Fruit fly (Drosophila melanogaster) whole organism, prepupa: Measurements from ENCODE around the gene Bulli.

ENCODE experiments used
- CG10631 ChIP-seq: fragments of 200-800 bp; sonication (Bioruptor generic); optimal IDR thresholded peaks from 2 replicates; lab custom pipeline; 2016; ENCODE audit warnings: missing biosample characterization, missing genetic modification characterization
- CG10669 ChIP-seq: fragments of 200-800 bp; sonication (Bioruptor generic); optimal IDR thresholded peaks from 3 replicates; lab custom pipeline; 2018; ENCODE audit warnings: missing biosample characterization, mild to moderate bottlenecking, missing genetic modification characterization, moderate library complexity
- CG11294 ChIP-seq: fragments of 200-800 bp; sonication (Bioruptor generic); IDR thresholded peaks from 2 replicates; pipeline ENCODE4 v1.3.6; 2022; ENCODE audit warnings: missing biosample characterization, missing genetic modification characterization
- CG11762 ChIP-seq: fragments of 200-800 bp; sonication (Bioruptor generic); optimal IDR thresholded peaks from 3 replicates; lab custom pipeline; 2016; ENCODE audit warnings: missing biosample characterization, missing genetic modification characterization; ENCODE audit not compliant: insufficient read depth
- CG15336 ChIP-seq: fragments of 200-800 bp; sonication (Bioruptor generic); IDR thresholded peaks from 2 replicates; pipeline ENCODE4 v1.3.6; 2022; ENCODE audit warnings: missing biosample characterization, missing genetic modification characterization
- CG16779 ChIP-seq: fragments of 200-800 bp; sonication (Bioruptor generic); optimal IDR thresholded peaks from 3 replicates; lab custom pipeline; 2017; ENCODE audit warnings: missing biosample characterization, mild to moderate bottlenecking, missing genetic modification characterization
- CG31627 ChIP-seq: fragments of 200-800 bp; sonication (Bioruptor generic); optimal IDR thresholded peaks from 3 replicates; lab custom pipeline; 2016; ENCODE audit warnings: missing biosample characterization, missing genetic modification characterization
- CG32006 ChIP-seq: fragments of 200-800 bp; sonication (Bioruptor generic); optimal IDR thresholded peaks from 3 replicates; lab custom pipeline; 2017; ENCODE audit warnings: missing biosample characterization, mild to moderate bottlenecking, missing genetic modification characterization
- CG34406 ChIP-seq: fragments of 200-800 bp; sonication (Bioruptor generic); optimal IDR thresholded peaks from 3 replicates; lab custom pipeline; 2016; ENCODE audit warnings: missing biosample characterization, missing genetic modification characterization
- CG3919 ChIP-seq: fragments of 200-800 bp; sonication (Bioruptor generic); optimal IDR thresholded peaks from 3 replicates; lab custom pipeline; 2016; ENCODE audit warnings: missing biosample characterization, missing genetic modification characterization
- CG4318 ChIP-seq: fragments of 200-800 bp; sonication (Bioruptor generic); optimal IDR thresholded peaks from 3 replicates; lab custom pipeline; 2017; ENCODE audit warnings: missing biosample characterization, mild to moderate bottlenecking, missing genetic modification characterization
- CG6163 ChIP-seq: fragments of 200-800 bp; sonication (Bioruptor generic); IDR thresholded peaks from 3 replicates; pipeline ENCODE4 v1.3.6; 2022; ENCODE audit warnings: missing biosample characterization, missing genetic modification characterization
- CG6276 ChIP-seq: fragments of 200-800 bp; sonication (Bioruptor generic); optimal IDR thresholded peaks from 2 replicates; lab custom pipeline; 2017; ENCODE audit warnings: missing biosample characterization, mild to moderate bottlenecking, missing genetic modification characterization
- CG6792 ChIP-seq: fragments of 200-800 bp; sonication (Bioruptor generic); optimal IDR thresholded peaks from 3 replicates; lab custom pipeline; 2016; ENCODE audit warnings: missing biosample characterization, missing genetic modification characterization
- CG6808 ChIP-seq: fragments of 200-800 bp; sonication (Bioruptor generic); optimal IDR thresholded peaks from 3 replicates; lab custom pipeline; 2017; ENCODE audit warnings: missing biosample characterization, missing genetic modification characterization, mild to moderate bottlenecking, moderate library complexity, missing genetic modification reagents
- CG6854 ChIP-seq: fragments of 200-800 bp; sonication (Bioruptor generic); optimal IDR thresholded peaks from 2 replicates; lab custom pipeline; 2017; ENCODE audit warnings: missing biosample characterization, mild to moderate bottlenecking, missing genetic modification characterization
- CG7368 ChIP-seq: fragments of 200-800 bp; sonication (Bioruptor generic); optimal IDR thresholded peaks from 3 replicates; lab custom pipeline; 2016; ENCODE audit warnings: missing biosample characterization, missing genetic modification characterization
- CG8119 ChIP-seq: fragments of 200-800 bp; sonication (Bioruptor generic); IDR thresholded peaks from 3 replicates; pipeline ENCODE4 v1.3.6; 2022; ENCODE audit warnings: missing biosample characterization, missing genetic modification characterization
- CG8632 ChIP-seq: fragments of 200-800 bp; sonication (Bioruptor generic); optimal IDR thresholded peaks from 3 replicates; lab custom pipeline; 2016; ENCODE audit warnings: missing biosample characterization, missing genetic modification characterization
- CG9139 ChIP-seq: fragments of 200-800 bp; sonication (Bioruptor generic); optimal IDR thresholded peaks from 3 replicates; lab custom pipeline; 2017; ENCODE audit warnings: missing biosample characterization, mild to moderate bottlenecking, missing genetic modification characterization
- Eip75B ChIP-seq: fragments of 200-800 bp; sonication (Bioruptor generic); optimal IDR thresholded peaks from 3 replicates; lab custom pipeline; 2016; ENCODE audit warnings: missing biosample characterization, missing genetic modification characterization
- Eip78C ChIP-seq: fragments of 200-800 bp; sonication (Bioruptor generic); peaks from one replicate; lab custom pipeline; 2016; ENCODE audit warnings: missing biosample characterization, missing genetic modification characterization
- Eip93F ChIP-seq: fragments of 200-800 bp; sonication (Bioruptor generic); optimal IDR thresholded peaks from 2 replicates; lab custom pipeline; 2016; ENCODE audit warnings: missing biosample characterization, mild to moderate bottlenecking, missing genetic modification characterization
- Ets96B ChIP-seq: fragments of 200-800 bp; optimal IDR thresholded peaks from 2 replicates; lab custom pipeline; 2019; ENCODE audit warnings: missing biosample characterization, mild to moderate bottlenecking, missing genetic modification characterization, moderate library complexity
- Gug ChIP-seq: fragments of 200-800 bp; sonication (Bioruptor generic); IDR thresholded peaks from 2 replicates; pipeline ENCODE4 v1.3.6; 2022; ENCODE audit warnings: missing biosample characterization, missing genetic modification characterization
- Hr38 ChIP-seq: sonication (Bioruptor generic); optimal IDR thresholded peaks from 2 replicates; lab custom pipeline; 2016; ENCODE audit warnings: missing biosample characterization, missing genetic modification characterization
- Hr39 ChIP-seq: fragments of 200-800 bp; sonication (Bioruptor generic); optimal IDR thresholded peaks from 2 replicates; lab custom pipeline; 2016; ENCODE audit warnings: missing biosample characterization, missing genetic modification characterization
- Hr4 ChIP-seq: fragments of 200-800 bp; sonication (Bioruptor generic); optimal IDR thresholded peaks from 3 replicates; lab custom pipeline; 2016; ENCODE audit warnings: missing biosample characterization, missing genetic modification characterization
- Lpt ChIP-seq: fragments of 200-800 bp; sonication (Bioruptor generic); optimal IDR thresholded peaks from 3 replicates; lab custom pipeline; 2016; ENCODE audit warnings: missing biosample characterization, missing genetic modification characterization
- OdsH ChIP-seq: fragments of 200-800 bp; sonication (Bioruptor generic); optimal IDR thresholded peaks from 3 replicates; lab custom pipeline; 2016; ENCODE audit warnings: missing biosample characterization, missing genetic modification characterization
- Smox ChIP-seq: fragments of 200-800 bp; sonication (Bioruptor generic); optimal IDR thresholded peaks from 3 replicates; lab custom pipeline; 2016; ENCODE audit warnings: missing biosample characterization, missing genetic modification characterization
- Sox14 ChIP-seq: fragments of 200-800 bp; sonication (Bioruptor generic); optimal IDR thresholded peaks from 3 replicates; lab custom pipeline; 2016; ENCODE audit warnings: missing biosample characterization, missing genetic modification characterization
- Sox15 ChIP-seq: fragments of 200-800 bp; sonication (Bioruptor generic); optimal IDR thresholded peaks from 3 replicates; lab custom pipeline; 2016; ENCODE audit warnings: missing biosample characterization, missing genetic modification characterization
- cyc ChIP-seq: fragments of 200-800 bp; sonication (Bioruptor generic); optimal IDR thresholded peaks from 3 replicates; lab custom pipeline; 2016; ENCODE audit warnings: missing biosample characterization, missing genetic modification characterization
- dac ChIP-seq: fragments of 200-800 bp; sonication (Bioruptor generic); optimal IDR thresholded peaks from 2 replicates; lab custom pipeline; 2017; ENCODE audit warnings: missing biosample characterization, mild to moderate bottlenecking, missing genetic modification characterization
- dsx ChIP-seq: fragments of 200-800 bp; optimal IDR thresholded peaks from 3 replicates; lab custom pipeline; 2019; ENCODE audit warnings: missing biosample characterization, mild to moderate bottlenecking, missing genetic modification characterization, moderate library complexity; ENCODE audit not compliant: poor library complexity, severe bottlenecking
- eg ChIP-seq: fragments of 200-800 bp; sonication (Bioruptor generic); IDR thresholded peaks from 3 replicates; pipeline ENCODE4 v1.3.6; 2022; ENCODE audit warnings: missing biosample characterization, missing genetic modification characterization
- esn ChIP-seq: fragments of 200-800 bp; sonication (Bioruptor generic); optimal IDR thresholded peaks from 2 replicates; lab custom pipeline; 2016; ENCODE audit warnings: missing biosample characterization, mild to moderate bottlenecking, missing genetic modification characterization, moderate library complexity
- fd59A ChIP-seq: fragments of 200-800 bp; sonication (Bioruptor generic); optimal IDR thresholded peaks from 2 replicates; lab custom pipeline; 2017; ENCODE audit warnings: missing biosample characterization, mild to moderate bottlenecking, missing genetic modification characterization, missing genetic modification reagents
- fd85E ChIP-seq: fragments of 200-800 bp; sonication (Bioruptor generic); optimal IDR thresholded peaks from 3 replicates; lab custom pipeline; 2016; ENCODE audit warnings: missing biosample characterization, missing genetic modification characterization
- fkh ChIP-seq: fragments of 200-800 bp; sonication (Bioruptor generic); optimal IDR thresholded peaks from 3 replicates; lab custom pipeline; 2017; ENCODE audit warnings: missing biosample characterization, mild to moderate bottlenecking, missing genetic modification characterization, moderate library complexity
- net ChIP-seq: fragments of 200-800 bp; sonication (Bioruptor generic); optimal IDR thresholded peaks from 3 replicates; lab custom pipeline; 2016; ENCODE audit warnings: missing biosample characterization, missing genetic modification characterization
- pdm3 ChIP-seq: fragments of 200-800 bp; sonication (Bioruptor generic); optimal IDR thresholded peaks from 3 replicates; lab custom pipeline; 2016; ENCODE audit warnings: missing biosample characterization, missing genetic modification characterization
- spab ChIP-seq: fragments of 200-800 bp; sonication (Bioruptor generic); optimal IDR thresholded peaks from 2 replicates; lab custom pipeline; 2017; ENCODE audit warnings: missing biosample characterization, mild to moderate bottlenecking, missing genetic modification characterization, missing genetic modification reagents
- ss ChIP-seq, 2 experiments: fragments of 200-800 bp; sonication (Bioruptor generic); optimal IDR thresholded peaks; 2 replicates in 1 of 2; 3 replicates in 1 of 2; lab custom pipeline; 2017 to 2018; ENCODE audit warnings: mild to moderate bottlenecking in 2 of 2, missing biosample characterization in 2 of 2, missing genetic modification characterization in 2 of 2, moderate library complexity in 1 of 2
- svp ChIP-seq: fragments of 200-800 bp; sonication (Bioruptor generic); peaks from one replicate; lab custom pipeline; 2016; ENCODE audit warnings: missing biosample characterization, missing genetic modification characterization
- vri ChIP-seq: fragments of 200-800 bp; sonication (Bioruptor generic); optimal IDR thresholded peaks from 3 replicates; lab custom pipeline; 2016; ENCODE audit warnings: missing biosample characterization, mild to moderate bottlenecking, missing genetic modification characterization

Gene Bulli

dm6 chr3L:6453482-6453881, 35.0 kb upstream of the Bulli start:
- no peak for TF ChIP-seq fd59A (GFP tag; lab: Kevin White, UChicago)
- TF ChIP-seq Lpt, result peak; percentile 44
- no peak for TF ChIP-seq CG34406
- TF ChIP-seq pdm3 (GFP tag; lab: Kevin White, UChicago), result peak; percentile 19
- no peak for TF ChIP-seq Gug
- no peak for TF ChIP-seq Smox (GFP tag; lab: Kevin White, UChicago)
- peak; percentile 78 for TF ChIP-seq CG15336 (GFP tag; lab: Robert Waterston, UW)
- TF ChIP-seq CG8119 (GFP tag; lab: Robert Waterston, UW), result peak; percentile 72
- TF ChIP-seq Eip75B (GFP tag; lab: Kevin White, UChicago), result no peak
- no peak for TF ChIP-seq fd85E (GFP tag; lab: Kevin White, UChicago)
- TF ChIP-seq Eip78C (GFP tag; lab: Kevin White, UChicago), result peak; percentile 12
- TF ChIP-seq CG4318 (GFP tag; lab: Kevin White, UChicago), result peak; percentile 42
- TF ChIP-seq cyc (GFP tag; lab: Kevin White, UChicago), result no peak
- no peak for TF ChIP-seq Hr39 (GFP tag; lab: Kevin White, UChicago)
- TF ChIP-seq CG6163 (GFP tag; lab: Robert Waterston, UW), result peak; percentile 21; the same call in 1 of the 3 replicates
- TF ChIP-seq CG32006, result peak; percentile 75
- no peak for TF ChIP-seq fkh
- TF ChIP-seq CG7368 (GFP tag; lab: Kevin White, UChicago), result no peak
- TF ChIP-seq CG6276 (GFP tag; lab: Kevin White, UChicago), result peak; percentile 12
- TF ChIP-seq CG6854 (GFP tag; lab: Kevin White, UChicago), result no peak
- TF ChIP-seq CG8632, result no peak
- no peak for TF ChIP-seq Sox14 (GFP tag; lab: Kevin White, UChicago)
- TF ChIP-seq eg (GFP tag; lab: Robert Waterston, UW), result peak; percentile 55; the same call in 2 of the 3 replicates
- TF ChIP-seq Hr4 (GFP tag; lab: Kevin White, UChicago), result peak; percentile 83

- TF ChIP-seq CG16779 (tag; lab: Kevin White, UChicago) (no peak), CG6792 (GFP tag; lab: Kevin White, UChicago) (no peak), Hr4 (GFP tag; lab: Kevin White, UChicago) (peak; percentile 40), CG31627 (GFP tag; lab: Kevin White, UChicago) (no peak), OdsH (GFP tag; lab: Kevin White, UChicago) (peak; percentile 22), Lpt (peak; percentile 32), CG7368 (GFP tag; lab: Kevin White, UChicago) (no peak), cyc (GFP tag; lab: Kevin White, UChicago) (no peak), esn (GFP tag; lab: Kevin White, UChicago) (no peak), spab (no peak), Ets96B (no peak), ss (GFP tag; optimal IDR thresholded peaks at IDR 0.05; lab: Kevin White, UChicago) (no peak), Hr38 (GFP tag; lab: Kevin White, UChicago) (no peak), CG3919 (GFP tag; lab: Kevin White, UChicago) (peak; percentile 21), fd85E (GFP tag; lab: Kevin White, UChicago) (no peak), dsx (no peak), Eip93F (no peak), dac (GFP tag; lab: Kevin White, UChicago) (no peak), CG10631 (GFP tag; lab: Kevin White, UChicago) (peak; percentile 6), Eip75B (GFP tag; lab: Kevin White, UChicago) (no peak), Sox14 (GFP tag; lab: Kevin White, UChicago) (no peak), CG32006 (peak; percentile 68), CG8632 (peak; percentile 20), CG34406 (no peak), Gug (0 out of 2 replicates have a peak, but pooled peaks have one; percentile 12), CG6808 (GFP tag; lab: Kevin White, UChicago) (no peak), vri (GFP tag; lab: Kevin White, UChicago) (no peak), Sox15 (GFP tag; lab: Kevin White, UChicago) (no peak), svp (GFP tag; lab: Kevin White, UChicago) (no peak), CG6276 (GFP tag; lab: Kevin White, UChicago) (no peak), CG10669 (GFP tag; lab: Kevin White, UChicago) (no peak), CG6854 (GFP tag; lab: Kevin White, UChicago) (no peak), net (peak; percentile 7), CG9139 (GFP tag; lab: Kevin White, UChicago) (no peak), CG4318 (GFP tag; lab: Kevin White, UChicago) (peak; percentile 13), CG11762 (GFP tag; lab: Kevin White, UChicago) (no peak), fkh (no peak), CG11294 (GFP tag; lab: Robert Waterston, UW) (no peak), Eip78C (GFP tag; lab: Kevin White, UChicago) (peak; percentile 58), fd59A (GFP tag; lab: Kevin White, UChicago) (no peak), CG8119 (GFP tag; lab: Robert Waterston, UW) (peak; percentile 71), CG15336 (GFP tag; lab: Robert Waterston, UW) (peak; percentile 76), Hr39 (GFP tag; lab: Kevin White, UChicago) (no peak)
These were observed 33.1 kb upstream of the Bulli start for dm6 chr3L:6455383-6455782.
